Worm (Caenorhabditis elegans): ENCODE data around the gene ZC21.6.

ZC21.6 gene

DNA sequence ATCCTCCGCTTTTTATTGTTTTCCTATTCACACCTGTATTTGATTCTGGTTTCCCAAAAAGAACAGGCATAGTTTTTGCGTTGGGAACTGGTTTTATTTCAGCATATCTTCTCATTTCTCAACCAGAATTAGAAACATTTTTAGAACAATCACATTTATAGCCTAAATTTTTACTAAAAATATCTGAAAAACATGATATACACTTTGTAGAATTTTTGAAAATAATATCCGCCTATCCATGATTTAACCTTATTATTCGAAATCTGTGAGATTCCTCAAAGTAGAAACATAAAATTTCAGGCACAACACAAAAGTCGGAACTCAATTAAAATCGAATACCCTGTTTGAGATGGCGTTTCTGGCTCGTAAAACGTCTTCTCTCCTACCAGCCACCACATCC lies 15.4 kb upstream of the ZC21.6 start, which contains the start of gene acdh-6:
TSS of gene acdh-6 (plus strand) at position 301 of the 400 bp plus-strand sequence.
- TF ChIP-seq unc-62 (GFP tag; optimal IDR thresholded peaks at IDR 0.05) = no peak

DNA sequence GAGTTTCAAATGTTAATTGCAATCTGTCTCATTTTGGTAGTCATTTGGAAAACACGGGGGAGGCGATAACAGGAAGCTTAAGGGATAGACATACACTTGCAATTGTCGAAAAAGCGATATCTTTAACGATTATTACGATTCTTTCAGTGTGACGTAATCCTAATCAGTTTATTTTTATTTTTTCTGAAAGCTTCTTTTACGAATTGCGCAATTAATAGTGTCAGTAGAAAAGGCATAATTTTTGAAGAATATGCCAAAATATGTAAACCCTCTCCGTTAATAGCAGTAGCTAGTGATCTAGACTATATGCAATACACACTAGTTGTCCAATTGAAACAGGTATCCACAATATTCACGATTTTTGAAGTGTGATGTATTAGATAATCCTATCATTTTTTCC lies 15.0 kb upstream of the ZC21.6 start:
- TF ChIP-seq unc-62 (GFP tag; optimal IDR thresholded peaks at IDR 0.05) = no peak

DNA sequence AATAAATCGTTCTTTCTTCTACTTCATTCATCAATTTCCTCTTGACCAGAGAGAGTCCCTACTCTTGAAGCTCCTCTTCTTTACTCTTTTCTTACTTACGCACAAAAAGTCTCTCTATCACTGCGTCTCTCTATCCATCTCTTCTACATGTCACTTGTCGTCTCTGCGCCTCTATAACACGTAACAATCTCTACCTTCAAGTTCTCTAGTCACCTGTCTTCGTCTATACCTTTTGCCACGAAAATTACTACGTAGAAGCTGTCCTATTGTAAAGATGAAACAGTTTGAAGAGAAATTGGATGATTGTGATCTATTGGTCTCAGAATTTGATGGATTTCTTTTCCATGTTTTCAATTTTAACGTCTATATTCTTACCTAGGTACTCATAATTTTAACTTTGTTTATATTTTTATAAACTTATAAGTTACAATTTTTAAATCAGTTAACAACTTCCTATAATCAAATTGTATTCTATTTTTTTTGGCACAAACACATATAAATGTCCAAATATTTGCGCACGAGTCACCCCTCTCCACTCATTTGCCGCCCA lies 11.5 kb upstream of the ZC21.6 start, which contains the start of gene C02D5.2:
TSS of gene C02D5.2 (plus strand) at position 500 of the 550 bp plus-strand sequence.
- TF ChIP-seq unc-62 (GFP tag; optimal IDR thresholded peaks at IDR 0.05) = no peak

DNA sequence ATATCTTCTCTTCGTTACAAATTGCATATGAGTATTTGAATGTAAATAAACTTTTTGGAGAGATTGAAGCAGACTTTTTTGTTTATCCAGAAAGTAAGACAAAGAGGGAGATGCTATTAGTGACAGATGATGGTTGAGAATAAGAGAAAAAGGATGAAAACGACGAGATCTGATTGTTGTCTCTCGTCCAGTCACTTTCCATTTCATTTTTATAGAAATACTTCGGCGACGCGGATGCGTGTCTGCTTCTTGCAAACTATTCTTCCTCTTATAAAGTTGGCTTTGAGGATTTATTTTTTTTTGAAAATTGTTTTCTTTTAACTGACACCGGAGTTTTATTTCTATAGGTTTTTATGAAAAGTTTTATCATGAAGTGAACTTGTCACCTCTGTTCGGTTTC lies 10.3 kb upstream of the ZC21.6 start:
- TF ChIP-seq unc-62 (GFP tag; optimal IDR thresholded peaks at IDR 0.05) = no peak

DNA sequence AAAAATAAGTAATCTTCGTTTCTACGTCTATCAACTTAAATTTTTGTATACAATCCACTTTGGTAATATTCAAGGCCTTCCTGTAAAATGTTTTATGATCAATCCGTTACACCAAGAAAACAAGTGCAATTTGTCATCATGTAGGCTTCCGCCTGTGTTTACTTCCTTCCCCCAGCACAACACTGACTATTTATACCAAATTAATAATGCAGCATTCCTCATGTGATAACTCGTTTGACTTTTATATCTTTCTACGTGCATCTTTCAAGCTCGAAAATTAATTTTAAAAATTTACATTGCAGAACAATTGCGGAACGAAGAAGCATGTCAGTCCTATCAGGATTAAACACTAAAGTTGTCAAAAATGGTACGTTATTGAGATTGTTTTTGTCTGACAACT lies 9.1 kb upstream of the ZC21.6 start, which contains the start of gene gsto-2:
TSS of gene gsto-2 (plus strand) at position 301 of the 400 bp plus-strand sequence.
- TF ChIP-seq unc-62 (GFP tag; optimal IDR thresholded peaks at IDR 0.05) = no peak

DNA sequence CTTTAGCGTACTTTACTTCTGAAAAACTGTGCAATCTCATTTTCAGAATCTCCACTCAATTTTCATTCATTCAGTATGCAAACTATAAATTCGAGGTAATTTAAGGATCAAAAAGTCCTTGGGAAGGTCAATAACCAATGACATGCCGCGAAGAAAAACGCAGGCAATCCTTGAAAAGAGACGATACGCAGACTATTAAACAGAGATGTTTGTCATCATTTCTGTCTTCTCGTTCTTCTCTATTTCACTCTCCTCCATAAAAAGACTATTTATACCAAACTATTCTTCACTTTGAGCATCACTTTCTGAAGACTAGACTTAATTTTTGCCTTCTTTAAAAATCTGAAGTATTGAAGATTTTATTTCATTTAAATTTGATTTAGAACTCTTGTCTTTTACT lies 6.7 kb upstream of the ZC21.6 start, which contains the start of gene C02D5.4:
TSS of gene C02D5.4 (plus strand) at position 41 of the 400 bp plus-strand sequence.
- TF ChIP-seq unc-62 (GFP tag; optimal IDR thresholded peaks at IDR 0.05) = no peak

DNA sequence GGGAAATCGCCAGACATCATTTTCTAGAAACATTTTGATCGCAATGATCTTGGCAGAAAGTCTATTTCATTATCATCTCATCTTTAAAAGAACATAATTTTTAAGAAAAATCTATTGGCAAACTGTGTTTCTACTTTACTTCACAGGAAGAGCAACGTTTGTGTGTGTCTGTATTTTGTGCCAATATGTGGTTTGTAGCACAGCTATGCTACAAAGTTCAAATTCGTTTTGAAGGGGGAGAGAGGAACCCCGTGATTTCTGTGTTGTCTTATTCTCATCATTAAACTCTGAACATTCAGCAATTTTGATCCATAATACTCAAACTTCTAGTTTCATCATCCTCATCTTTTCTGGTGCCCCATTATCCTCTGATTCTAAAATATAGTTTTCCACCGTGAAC lies 6.3 kb upstream of the ZC21.6 start:
- no peak for TF ChIP-seq unc-62 (GFP tag; optimal IDR thresholded peaks at IDR 0.05)

DNA sequence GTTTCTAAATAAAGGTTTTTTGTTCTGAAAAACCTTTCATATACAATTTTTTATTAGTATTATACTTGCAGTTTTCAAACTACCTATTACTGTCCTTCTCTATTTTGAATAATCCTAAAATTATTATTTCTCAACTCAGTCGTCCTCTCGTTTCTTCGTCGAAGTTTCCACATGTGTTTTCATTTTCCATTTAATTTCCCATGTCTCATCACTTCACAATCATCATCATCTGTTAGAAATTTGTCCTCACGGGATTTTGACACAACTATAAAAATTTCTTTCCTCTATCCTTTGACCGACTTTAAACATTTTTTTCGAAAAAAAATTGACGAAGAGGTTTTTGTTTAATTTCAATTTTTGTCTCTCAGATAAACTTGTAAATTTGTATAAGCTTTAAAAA lies 10.0 kb downstream of the ZC21.6 start:
- no peak for TF ChIP-seq unc-62 (GFP tag; optimal IDR thresholded peaks at IDR 0.05)

DNA sequence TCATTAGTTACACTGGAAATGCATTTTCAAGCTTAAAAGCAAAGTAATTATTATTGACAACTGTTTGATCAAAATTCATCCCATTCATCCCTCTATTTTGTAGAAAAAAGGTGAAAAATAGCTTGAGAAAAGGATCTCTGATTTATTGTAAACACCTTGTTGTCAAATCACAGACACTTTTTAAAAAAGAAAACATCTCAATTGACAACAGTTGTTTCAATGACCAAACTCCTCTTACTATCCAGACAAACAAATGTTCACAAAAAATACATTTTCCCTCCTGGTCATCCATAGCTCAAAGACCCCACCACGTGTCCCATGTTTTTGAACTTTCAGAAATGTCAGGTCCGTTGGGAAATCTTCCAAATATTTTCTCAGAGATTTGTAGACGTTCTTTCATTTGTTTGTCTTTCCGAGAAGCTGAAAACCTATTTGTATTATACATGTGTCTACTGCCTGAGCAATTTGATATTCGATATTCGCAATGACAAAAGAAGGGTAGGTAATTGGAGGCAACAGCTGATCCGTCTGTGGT lies 10.7 kb downstream of the ZC21.6 start, which contains the start of gene trp-1:
TSS of gene trp-1 (plus strand) at position 485 of the 535 bp plus-strand sequence.
- no peak for TF ChIP-seq unc-62 (GFP tag; optimal IDR thresholded peaks at IDR 0.05)

DNA sequence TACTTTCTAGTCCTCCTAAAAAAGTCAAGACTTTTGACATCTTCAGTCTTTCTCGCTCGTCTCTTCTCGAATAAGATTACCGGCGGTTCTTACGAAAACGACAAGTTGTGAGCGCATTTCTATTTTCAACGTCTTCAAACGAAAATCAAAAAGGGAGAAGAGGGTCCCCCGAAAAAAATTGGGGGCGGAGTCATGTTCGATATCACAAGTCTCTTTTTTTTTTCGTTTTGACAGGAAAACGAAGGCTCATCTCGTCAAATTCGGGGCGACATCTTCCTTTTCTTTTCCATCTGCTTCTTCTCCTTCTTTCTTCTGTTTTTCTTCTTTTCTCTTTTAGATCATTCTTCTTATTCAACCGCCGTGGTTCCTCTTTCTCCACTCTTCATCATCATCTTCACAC lies 11.5 kb downstream of the ZC21.6 start:
- no peak for TF ChIP-seq unc-62 (GFP tag; optimal IDR thresholded peaks at IDR 0.05)

DNA sequence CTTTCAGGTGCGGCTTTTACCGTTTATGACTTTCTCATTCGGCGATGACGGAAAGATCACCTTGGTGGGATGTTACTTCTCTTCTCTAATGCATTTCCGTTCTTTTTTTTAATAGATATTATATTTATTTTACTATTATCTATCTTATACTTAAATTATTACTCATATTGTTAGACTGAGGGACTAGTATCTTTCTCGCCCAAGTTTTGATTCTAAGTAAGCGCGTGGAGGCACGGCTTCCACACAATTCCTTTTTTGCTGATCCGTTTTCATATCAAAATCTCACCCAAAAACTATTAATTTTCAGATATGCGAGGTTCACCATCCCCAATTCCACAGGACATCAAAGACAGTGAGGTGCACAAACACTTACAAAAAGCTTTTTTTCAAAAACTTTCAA lies 15.6 kb downstream of the ZC21.6 start, which contains the start of gene ZC21.10:
TSS of gene ZC21.10 (plus strand) at position 301 of the 400 bp plus-strand sequence.
- TF ChIP-seq unc-62 (GFP tag; optimal IDR thresholded peaks at IDR 0.05) = no peak

DNA sequence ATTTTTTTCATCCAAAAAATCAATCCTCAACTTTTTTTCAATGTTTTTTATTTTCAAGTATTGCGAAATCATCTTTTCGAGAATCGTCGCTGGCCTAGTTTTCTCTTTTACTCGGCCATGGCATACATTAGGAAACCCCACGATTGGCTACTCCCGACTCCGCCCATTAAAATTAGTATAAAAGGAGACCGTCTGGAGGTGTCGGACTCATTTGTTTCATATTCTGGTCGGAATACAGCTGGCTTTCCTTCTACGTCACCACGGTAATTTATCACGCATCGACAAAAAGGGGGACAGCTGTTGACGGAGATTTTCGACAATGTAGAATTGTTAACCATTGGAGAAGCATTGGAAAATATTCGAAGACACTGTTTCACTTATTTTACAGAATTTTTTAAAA lies 16.4 kb downstream of the ZC21.6 start:
- no peak for TF ChIP-seq unc-62 (GFP tag; optimal IDR thresholded peaks at IDR 0.05)

DNA sequence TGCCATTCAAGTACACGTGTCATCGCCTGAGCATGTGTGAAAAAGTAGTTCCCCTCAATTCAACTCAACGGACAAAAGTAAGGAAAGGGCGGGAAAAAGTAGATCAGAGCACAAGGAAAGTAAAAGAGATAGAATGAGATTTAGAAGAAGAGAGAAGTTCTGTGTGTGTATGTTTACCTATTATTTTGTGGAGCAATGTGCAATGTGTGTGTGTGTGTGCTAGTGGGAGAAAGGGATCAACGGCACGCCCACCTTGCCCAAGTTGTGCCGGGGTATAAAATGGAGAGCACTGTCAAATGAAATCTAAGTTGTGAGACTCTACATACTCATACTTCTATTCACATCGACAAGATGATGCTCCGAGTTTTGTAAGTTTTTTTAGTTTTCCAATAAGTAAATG lies 20.6 kb downstream of the ZC21.6 start, which contains the start of gene idpp-15:
TSS of gene idpp-15 (plus strand) at position 301 of the 400 bp plus-strand sequence.
- TF ChIP-seq unc-62 (GFP tag; optimal IDR thresholded peaks at IDR 0.05) = no peak

DNA sequence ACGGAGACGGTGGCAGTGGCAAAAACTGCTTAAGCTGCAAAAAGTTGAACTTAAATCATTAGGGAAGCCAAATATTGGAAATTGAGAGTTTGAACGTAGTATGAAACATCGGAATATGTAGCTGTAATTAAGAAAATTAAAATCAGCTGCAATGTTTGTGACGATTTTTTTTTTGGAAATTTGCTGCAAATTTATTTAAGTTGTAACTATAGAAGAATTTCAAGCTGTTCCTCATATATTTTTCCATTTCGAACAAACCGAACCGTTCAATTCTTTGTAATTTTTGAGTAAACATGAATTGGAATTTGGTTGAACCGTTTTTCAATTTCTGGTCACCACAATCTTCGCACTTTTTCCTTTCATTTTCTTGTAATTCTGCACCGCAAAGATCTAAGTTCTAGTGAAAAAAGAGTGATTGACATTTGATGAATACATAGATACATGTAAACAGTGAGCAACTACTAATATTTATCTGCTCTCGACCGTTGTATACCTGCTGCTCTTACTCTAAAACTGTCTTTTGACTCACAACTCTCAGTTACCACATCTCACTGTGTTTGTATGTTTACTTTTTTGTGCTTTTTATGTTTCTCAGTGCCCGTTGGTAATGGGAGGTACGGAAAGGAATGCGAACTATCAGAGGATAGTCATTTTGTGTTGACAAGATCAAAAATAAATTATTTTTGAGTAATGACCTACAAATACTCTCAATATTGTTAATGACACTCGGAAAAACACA lies 23.6 kb downstream of the ZC21.6 start:
- no peak for TF ChIP-seq unc-62 (GFP tag; optimal IDR thresholded peaks at IDR 0.05)

DNA sequence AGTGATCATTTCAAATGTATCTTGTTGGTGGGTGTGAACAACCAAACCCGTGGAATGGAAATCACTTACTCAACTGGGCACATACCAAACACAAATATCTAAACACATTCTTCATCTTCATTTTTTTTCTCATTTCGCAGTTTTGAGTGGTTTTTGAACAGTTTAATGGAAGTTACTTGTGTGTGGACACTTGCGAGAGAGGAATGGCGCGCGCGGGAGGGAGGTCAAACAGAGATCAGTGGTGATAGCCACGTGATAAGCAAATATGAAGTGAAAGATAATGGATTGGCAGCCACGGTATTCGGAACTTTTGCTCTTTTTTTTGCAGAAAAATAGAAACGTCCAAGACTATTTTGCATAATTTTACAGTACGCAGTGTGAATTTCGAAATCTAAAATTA lies 24.8 kb downstream of the ZC21.6 start:
- no peak for TF ChIP-seq unc-62 (GFP tag; optimal IDR thresholded peaks at IDR 0.05)

DNA sequence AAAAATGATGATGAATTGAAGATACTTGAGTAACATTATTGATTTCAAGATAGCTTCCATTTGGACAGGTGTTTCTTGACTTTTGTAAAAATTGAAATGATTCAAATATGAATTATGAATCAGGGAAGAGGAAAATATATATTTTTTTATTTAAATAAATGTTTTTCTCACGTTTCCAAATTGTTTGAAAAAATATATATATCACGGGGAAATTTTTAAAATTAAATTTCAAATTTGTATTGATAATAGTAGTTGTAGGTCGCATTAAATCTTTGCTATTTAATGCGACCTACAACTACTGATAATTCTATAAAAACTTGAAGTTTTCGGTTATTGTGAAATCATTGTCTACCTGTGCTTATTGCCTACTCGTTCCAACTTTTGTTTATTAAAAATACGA lies 25.5 kb downstream of the ZC21.6 start, which contains the start of gene ZC21.8:
TSS of gene ZC21.8 (minus strand) at position 101 of the 400 bp plus-strand sequence.
- TF ChIP-seq unc-62 (GFP tag; optimal IDR thresholded peaks at IDR 0.05) = no peak

DNA sequence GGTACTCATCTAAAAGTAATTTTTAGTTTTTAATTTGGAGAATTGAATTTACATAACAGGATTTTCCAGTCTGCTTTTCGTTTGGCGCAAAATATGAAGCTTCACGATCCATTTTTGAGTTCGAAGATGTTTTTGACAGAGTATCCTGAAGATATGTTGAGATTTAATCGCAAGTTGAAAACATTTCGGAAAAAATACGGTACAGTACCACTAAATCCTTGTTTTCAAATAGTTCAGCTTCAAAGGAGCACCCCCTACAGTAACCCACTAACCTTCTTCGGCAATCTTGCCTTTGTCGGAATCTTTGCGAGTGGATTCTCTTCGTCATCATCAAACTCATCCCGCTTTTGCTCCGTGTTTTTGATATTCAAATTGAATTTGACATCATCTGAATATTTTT lies 26.4 kb downstream of the ZC21.6 start:
- no peak for TF ChIP-seq unc-62 (GFP tag; optimal IDR thresholded peaks at IDR 0.05)

All from whole organism, dauer.